Worm (Caenorhabditis elegans) whole organism, L2 larva: ENCODE measurements around the gene fbxc-21.

Source experiments
- C34F6.9 ChIP-seq: fragments of 150-350 bp; optimal IDR thresholded peaks from 2 replicates; lab custom pipeline; 2014; ENCODE audit warnings: missing biosample characterization, missing genetic modification characterization
- ceh-16 ChIP-seq: fragments of 150-350 bp; optimal IDR thresholded peaks from 2 replicates; lab custom pipeline; 2014; ENCODE audit warnings: missing biosample characterization, missing genetic modification characterization
- mbf-1 ChIP-seq: sonication (generic microtip); optimal IDR thresholded peaks from 2 replicates; lab custom pipeline; 2017; ENCODE audit warnings: missing biosample characterization, missing genetic modification characterization

DNA sequence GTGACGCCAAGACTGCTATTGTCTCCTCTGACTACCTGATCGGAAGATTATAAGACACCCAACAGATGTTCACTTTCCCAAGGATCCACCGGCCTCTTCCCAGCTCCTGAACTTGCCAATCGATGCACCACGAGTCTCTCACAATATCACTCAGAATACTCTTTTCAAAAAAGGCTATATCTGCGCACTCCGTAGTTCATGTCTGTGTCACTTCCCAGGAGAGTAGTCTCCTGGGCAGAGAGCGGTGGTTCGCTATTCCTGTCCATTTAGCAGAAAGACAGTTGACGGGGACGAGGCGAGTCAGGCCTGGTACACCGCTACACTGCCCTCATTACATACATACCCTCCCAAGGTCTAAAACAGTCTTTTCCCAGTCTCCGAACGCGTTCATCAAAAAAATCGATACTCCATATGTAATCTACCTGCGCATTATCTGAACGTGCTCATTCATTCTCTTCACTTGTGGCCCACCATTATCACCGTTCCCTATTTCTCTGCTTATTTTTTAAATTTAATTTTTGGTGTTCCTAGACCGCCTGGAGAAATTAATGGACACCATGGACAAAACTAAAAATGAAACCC lies 22.1 kb upstream of the fbxc-21 start, which contains the start of gene btb-6:
- TF ChIP-seq ceh-16 (tag; lab: Kevin White, UChicago), result no peak
- TF ChIP-seq mbf-1 (tag; lab: Kevin White, UChicago), result no peak
- TF ChIP-seq C34F6.9, result no peak
